Fruit fly (Drosophila melanogaster) whole organism, embryonic: ENCODE results near the gene H2.0.
A peak's percentile ranks its signal among the peaks of the same experiment; 100 is the strongest.

Source experiments
- CG11093 ChIP-seq: fragments of 200-800 bp; sonication (Bioruptor generic); IDR thresholded peaks from 3 replicates; pipeline ENCODE4 v1.3.6; 2022; ENCODE audit warnings: missing biosample characterization, missing genetic modification characterization
- CG11398 ChIP-seq: fragments of 200-800 bp; sonication (Bioruptor generic); optimal IDR thresholded peaks from 2 replicates; lab custom pipeline; 2016; ENCODE audit warnings: missing biosample characterization, missing genetic modification characterization
- CG13894 ChIP-seq: fragments of 200-800 bp; sonication (Bioruptor generic); optimal IDR thresholded peaks from 3 replicates; lab custom pipeline; 2018; ENCODE audit warnings: missing biosample characterization, mild to moderate bottlenecking, missing genetic modification characterization, moderate library complexity
- CG15269 ChIP-seq: fragments of 200-800 bp; sonication (Bioruptor generic); optimal IDR thresholded peaks from 2 replicates; lab custom pipeline; 2018; ENCODE audit warnings: missing biosample characterization, mild to moderate bottlenecking, missing genetic modification characterization, moderate library complexity
- CG1529 ChIP-seq: fragments of 200-800 bp; sonication (Bioruptor generic); optimal IDR thresholded peaks from 3 replicates; lab custom pipeline; 2018; ENCODE audit warnings: missing biosample characterization, missing genetic modification characterization
- CG15479 ChIP-seq: fragments of 200-800 bp; sonication (Bioruptor generic); optimal IDR thresholded peaks from 3 replicates; lab custom pipeline; 2019; ENCODE audit warnings: missing biosample characterization, mild to moderate bottlenecking, missing genetic modification characterization, moderate library complexity
- CG17829 ChIP-seq: fragments of 200-800 bp; optimal IDR thresholded peaks from 2 replicates; lab custom pipeline; 2019; ENCODE audit warnings: missing biosample characterization, mild to moderate bottlenecking, missing genetic modification characterization, moderate library complexity
- CG1832 ChIP-seq: fragments of 200-800 bp; sonication (Bioruptor generic); optimal IDR thresholded peaks from 2 replicates; lab custom pipeline; 2017; ENCODE audit warnings: missing biosample characterization, mild to moderate bottlenecking, missing genetic modification characterization, inconsistent platforms
- CG2678 ChIP-seq: fragments of 200-800 bp; sonication (Bioruptor generic); optimal IDR thresholded peaks from 3 replicates; lab custom pipeline; 2019; ENCODE audit warnings: missing biosample characterization, mild to moderate bottlenecking, missing genetic modification characterization, moderate library complexity
- CG2889 ChIP-seq: fragments of 200-800 bp; sonication (Bioruptor generic); IDR thresholded peaks from 3 replicates; pipeline ENCODE4 v1.3.6; 2022; ENCODE audit warnings: missing biosample characterization, missing genetic modification characterization
- CG31388 ChIP-seq: fragments of 200-800 bp; sonication (Bioruptor generic); optimal IDR thresholded peaks from 2 replicates; lab custom pipeline; 2016; ENCODE audit warnings: missing biosample characterization, missing genetic modification characterization
- CG33213 ChIP-seq: fragments of 200-800 bp; sonication (Bioruptor generic); optimal IDR thresholded peaks from 3 replicates; lab custom pipeline; 2016; ENCODE audit warnings: missing biosample characterization, missing genetic modification characterization
- CG34376 ChIP-seq: fragments of 200-800 bp; sonication (Bioruptor generic); optimal IDR thresholded peaks from 2 replicates; lab custom pipeline; 2018; ENCODE audit warnings: missing biosample characterization, mild to moderate bottlenecking, missing genetic modification characterization
- CG9437 ChIP-seq: fragments of 200-800 bp; sonication (Bioruptor generic); optimal IDR thresholded peaks from 2 replicates; lab custom pipeline; 2018; ENCODE audit warnings: missing biosample characterization, mild to moderate bottlenecking, missing genetic modification characterization
- D ChIP-seq, 2 experiments: fragments of 200-800 bp in 1 of 2; fragments of >200 bp in 1 of 2; sonication (Bioruptor generic) in 1 of 2; optimal IDR thresholded peaks; 2 replicates in 1 of 2; 3 replicates in 1 of 2; lab custom pipeline; 2017; ENCODE audit warnings: mild to moderate bottlenecking in 1 of 2, missing biosample characterization in 1 of 2, missing genetic modification characterization in 1 of 2, missing genetic modification reagents in 1 of 2
- Deaf1 ChIP-seq: fragments of 200-800 bp; optimal IDR thresholded peaks from 3 replicates; lab custom pipeline; 2019; ENCODE audit warnings: missing biosample characterization, mild to moderate bottlenecking, missing genetic modification characterization, moderate library complexity
- Dll ChIP-seq: fragments of 200-800 bp; sonication (Bioruptor generic); IDR thresholded peaks from 4 replicates; pipeline ENCODE4 v1.3.6; 2022; ENCODE audit warnings: missing biosample characterization, missing genetic modification characterization; ENCODE audit not compliant: partially characterized antibody
- Doc3 ChIP-seq: fragments of 200-800 bp; sonication (Bioruptor generic); IDR thresholded peaks from 3 replicates; pipeline ENCODE4 v1.3.6; 2022; ENCODE audit warnings: missing biosample characterization, missing genetic modification characterization; ENCODE audit not compliant: partially characterized antibody
- Elba2 ChIP-seq: fragments of 200-800 bp; sonication (Bioruptor generic); optimal IDR thresholded peaks from 3 replicates; lab custom pipeline; 2016; ENCODE audit warnings: missing biosample characterization, missing genetic modification characterization
- Fer1 ChIP-seq: fragments of 200-800 bp; sonication (Bioruptor generic); optimal IDR thresholded peaks from 2 replicates; lab custom pipeline; 2017; ENCODE audit warnings: missing biosample characterization, mild to moderate bottlenecking, missing genetic modification characterization
- MESR4 ChIP-seq: fragments of 200-800 bp; sonication (Bioruptor generic); optimal IDR thresholded peaks from 2 replicates; lab custom pipeline; 2018; ENCODE audit warnings: missing biosample characterization, mild to moderate bottlenecking, missing genetic modification characterization, moderate library complexity
- Myb ChIP-seq: fragments of 200-800 bp; sonication (Bioruptor generic); optimal IDR thresholded peaks from 2 replicates; lab custom pipeline; 2016; ENCODE audit warnings: missing biosample characterization, missing genetic modification characterization
- Sox102F ChIP-seq: fragments of 200-800 bp; sonication (Bioruptor generic); optimal IDR thresholded peaks from 2 replicates; lab custom pipeline; 2018; ENCODE audit warnings: missing biosample characterization, mild to moderate bottlenecking, missing genetic modification characterization, moderate library complexity
- Stat92E ChIP-seq, 3 experiments: fragments of >200 bp in 2 of 3; fragments of 200-800 bp in 1 of 3; sonication (Bioruptor generic) in 1 of 3; optimal IDR thresholded peaks; 2 replicates each; lab custom pipeline; 2017 to 2019; ENCODE audit warnings: missing biosample characterization in 3 of 3, missing genetic modification characterization in 3 of 3, mild to moderate bottlenecking in 1 of 3, moderate library complexity in 1 of 3
- Taf1 ChIP-seq: fragments of 200-800 bp; sonication (Bioruptor generic); IDR thresholded peaks from 2 replicates; pipeline ENCODE4 v1.3.6; 2022; ENCODE audit warnings: missing biosample characterization, missing genetic modification characterization
- amos ChIP-seq: fragments of 200-800 bp; sonication (Bioruptor generic); IDR thresholded peaks from 2 replicates; pipeline ENCODE4 v1.3.6; 2022; ENCODE audit warnings: missing biosample characterization, missing genetic modification characterization; ENCODE audit not compliant: partially characterized antibody
- bab2 ChIP-seq: fragments of 200-800 bp; sonication (Bioruptor generic); optimal IDR thresholded peaks from 2 replicates; lab custom pipeline; 2016; ENCODE audit warnings: missing biosample characterization, missing genetic modification characterization
- br ChIP-seq: fragments of >200 bp; optimal IDR thresholded peaks from 2 replicates; lab custom pipeline; 2017
- ci ChIP-seq: fragments of 200-800 bp; sonication (Bioruptor generic); IDR thresholded peaks from 3 replicates; pipeline ENCODE4 v1.3.6; 2022; ENCODE audit warnings: missing biosample characterization, missing genetic modification characterization
- corto ChIP-seq: fragments of 200-800 bp; sonication (Bioruptor generic); optimal IDR thresholded peaks from 2 replicates; lab custom pipeline; 2016; ENCODE audit warnings: missing biosample characterization, mild to moderate bottlenecking, missing genetic modification characterization, moderate library complexity
- dm ChIP-seq: fragments of 200-800 bp; sonication (Bioruptor generic); optimal IDR thresholded peaks from 3 replicates; lab custom pipeline; 2016; ENCODE audit warnings: missing biosample characterization, missing genetic modification characterization
- dmrt11E ChIP-seq: fragments of 200-800 bp; sonication (Bioruptor generic); optimal IDR thresholded peaks from 3 replicates; lab custom pipeline; 2018; ENCODE audit warnings: missing biosample characterization, mild to moderate bottlenecking, missing genetic modification characterization, moderate library complexity
- dysf ChIP-seq: fragments of 200-800 bp; sonication (Bioruptor generic); IDR thresholded peaks from 3 replicates; pipeline ENCODE4 v1.3.6; 2022; ENCODE audit warnings: missing biosample characterization, missing genetic modification characterization
- ems ChIP-seq: fragments of 200-800 bp; sonication (Bioruptor generic); optimal IDR thresholded peaks from 3 replicates; lab custom pipeline; 2016; ENCODE audit warnings: missing biosample characterization, missing genetic modification characterization
- exex ChIP-seq: fragments of 200-800 bp; sonication (Bioruptor generic); optimal IDR thresholded peaks from 4 replicates; lab custom pipeline; 2018; ENCODE audit warnings: missing biosample characterization, mild to moderate bottlenecking, missing genetic modification characterization, moderate library complexity
- eyg ChIP-seq: fragments of 200-800 bp; sonication (Bioruptor generic); optimal IDR thresholded peaks from 3 replicates; lab custom pipeline; 2016; ENCODE audit warnings: missing biosample characterization, missing genetic modification characterization
- gsb-n ChIP-seq: fragments of 200-800 bp; sonication (Bioruptor generic); optimal IDR thresholded peaks from 3 replicates; lab custom pipeline; 2018; ENCODE audit warnings: missing biosample characterization, mild to moderate bottlenecking, missing genetic modification characterization
- hkb ChIP-seq, 2 experiments: fragments of 200-800 bp in 1 of 2; fragments of >200 bp in 1 of 2; sonication (Bioruptor generic) in 1 of 2; IDR thresholded peaks in 1 of 2; optimal IDR thresholded peaks in 1 of 2; 2 replicates each; pipeline versions ENCODE4 v1.3.6 to Lab custom; 2017 to 2022; ENCODE audit warnings: missing biosample characterization in 1 of 2, missing genetic modification characterization in 1 of 2
- ken ChIP-seq: fragments of 200-800 bp; sonication (Bioruptor generic); IDR thresholded peaks from 3 replicates; pipeline ENCODE4 v1.3.6; 2022; ENCODE audit warnings: missing biosample characterization, missing genetic modification characterization
- knrl ChIP-seq: fragments of 200-800 bp; sonication (Bioruptor generic); IDR thresholded peaks from 3 replicates; pipeline ENCODE4 v1.3.6; 2022; ENCODE audit warnings: missing biosample characterization, missing genetic modification characterization; ENCODE audit not compliant: partially characterized antibody
- lbe ChIP-seq: fragments of 200-800 bp; sonication (Bioruptor generic); optimal IDR thresholded peaks from 2 replicates; lab custom pipeline; 2016; ENCODE audit warnings: missing biosample characterization, mild to moderate bottlenecking, missing genetic modification characterization
- lilli ChIP-seq: fragments of 200-800 bp; sonication (Bioruptor generic); optimal IDR thresholded peaks from 3 replicates; lab custom pipeline; 2016; ENCODE audit warnings: missing biosample characterization, missing genetic modification characterization
- lmd ChIP-seq: fragments of 200-800 bp; sonication (Bioruptor generic); IDR thresholded peaks from 2 replicates; pipeline ENCODE4 v1.3.6; 2022; ENCODE audit warnings: missing biosample characterization, missing genetic modification characterization
- mam ChIP-seq: fragments of 200-800 bp; sonication (Bioruptor generic); optimal IDR thresholded peaks from 3 replicates; lab custom pipeline; 2016; ENCODE audit warnings: missing biosample characterization, missing genetic modification characterization
- p53 ChIP-seq: fragments of 200-800 bp; sonication (Bioruptor generic); optimal IDR thresholded peaks from 2 replicates; lab custom pipeline; 2016; ENCODE audit warnings: missing biosample characterization, missing genetic modification characterization
- pnt ChIP-seq: fragments of 200-800 bp; sonication (Bioruptor generic); optimal IDR thresholded peaks from 3 replicates; lab custom pipeline; 2016; ENCODE audit warnings: missing biosample characterization, missing genetic modification characterization
- sima ChIP-seq: fragments of 200-800 bp; sonication (Bioruptor generic); optimal IDR thresholded peaks from 2 replicates; lab custom pipeline; 2016; ENCODE audit warnings: missing biosample characterization, missing genetic modification characterization
- wor ChIP-seq: fragments of 200-800 bp; sonication (Bioruptor generic); IDR thresholded peaks from 2 replicates; pipeline ENCODE4 v1.3.6; 2022; ENCODE audit warnings: missing biosample characterization, missing genetic modification characterization
- zen2 ChIP-seq: fragments of 200-800 bp; sonication (Bioruptor generic); IDR thresholded peaks from 3 replicates; pipeline ENCODE4 v1.3.6; 2022; ENCODE audit warnings: missing biosample characterization, missing genetic modification characterization; ENCODE audit not compliant: partially characterized antibody

H2.0 gene

dm6 chr2L:5997609-5998229 lies 21.5 kb downstream of the H2.0 start (continued):
- TF ChIP-seq CG11398 (GFP tag; lab: Kevin White, UChicago) (no peak), Fer1 (GFP tag; lab: Kevin White, UChicago) (peak; percentile 88), CG1832 (GFP tag; lab: Kevin White, UChicago) (no peak), CG15269 (no peak), MESR4 (GFP tag; lab: Kevin White, UChicago) (no peak), CG13894 (peak; percentile 42), amos (no peak), Myb (GFP tag; lab: Kevin White, UChicago) (no peak), CG11093 (GFP tag; lab: Robert Waterston, UW) (no peak), Dll (GFP tag; lab: Robert Waterston, UW) (no peak), Elba2 (GFP tag; lab: Kevin White, UChicago) (no peak), lbe (no peak), knrl (no peak), lilli (no peak), CG31388 (GFP tag; lab: Kevin White, UChicago) (no peak), CG17829 (tag; lab: Kevin White, UChicago) (peak; percentile 11), Deaf1 (peak; percentile 37), hkb (optimal IDR thresholded peaks at IDR 0.05; lab: Kevin White, UChicago) (no peak), hkb (GFP tag; IDR thresholded peaks at IDR 0.05; lab: Robert Waterston, UW) (peak; percentile 71), Taf1 (GFP tag; lab: Robert Waterston, UW) (no peak), CG2678 (tag; lab: Kevin White, UChicago) (no peak), dm (no peak), corto (GFP tag; lab: Kevin White, UChicago) (no peak), bab2 (GFP tag; lab: Kevin White, UChicago) (no peak), ken (GFP tag; lab: Robert Waterston, UW) (no peak), dysf (peak; percentile 25; the same call in 1 of the 3 replicates), D (optimal IDR thresholded peaks at IDR 0.05; lab: Kevin White, UChicago) (no peak), D (GFP tag; optimal IDR thresholded peaks at IDR 0.05; lab: Kevin White, UChicago) (peak; percentile 52), wor (GFP tag; lab: Robert Waterston, UW) (no peak), Stat92E (GFP tag; optimal IDR thresholded peaks at IDR 0.05; lab: Kevin White, UChicago) (no peak), gsb-n (tag; lab: Kevin White, UChicago) (peak; percentile 53), CG15479 (GFP tag; lab: Kevin White, UChicago) (peak; percentile 10), CG9437 (GFP tag; lab: Kevin White, UChicago) (peak; percentile 6), CG2889 (GFP tag; lab: Robert Waterston, UW) (no peak), sima (GFP tag; lab: Kevin White, UChicago) (no peak), eyg (peak; percentile 5), mam (GFP tag; lab: Kevin White, UChicago) (no peak), CG34376 (GFP tag; lab: Kevin White, UChicago) (peak; percentile 82), ci (GFP tag; lab: Robert Waterston, UW) (peak; percentile 77; the same call in 2 of the 3 replicates), CG33213 (GFP tag; lab: Kevin White, UChicago) (no peak), pnt (GFP tag; lab: Kevin White, UChicago) (no peak), exex (tag; lab: Kevin White, UChicago) (peak; percentile 4), zen2 (GFP tag; lab: Robert Waterston, UW) (no peak), ems (GFP tag; lab: Kevin White, UChicago) (no peak), dmrt11E (tag; lab: Kevin White, UChicago) (no peak), CG1529 (GFP tag; lab: Kevin White, UChicago) (peak; percentile 40), lmd (GFP tag; lab: Robert Waterston, UW) (no peak), Doc3 (GFP tag; lab: Robert Waterston, UW) (no peak), p53 (GFP tag; lab: Kevin White, UChicago) (no peak), Sox102F (GFP tag; lab: Kevin White, UChicago) (no peak), br (lab: Kevin White, UChicago) (no peak)
